Worm (Caenorhabditis elegans) whole organism, early embryonic: Measurements from ENCODE around the gene rpia-1.

Experiments
- B0310.2 ChIP-seq: sonication (generic microtip); optimal IDR thresholded peaks from 2 replicates; lab custom pipeline; 2016; ENCODE audit warnings: mild to moderate bottlenecking, missing genetic modification characterization, missing compliant biosample characterization
- aly-1 ChIP-seq: sonication (generic microtip); optimal IDR thresholded peaks from 2 replicates; lab custom pipeline; 2016; ENCODE audit warnings: missing genetic modification characterization, missing compliant biosample characterization
- ama-1 ChIP-seq: fragments of 150-350 bp; optimal IDR thresholded peaks from 2 replicates; lab custom pipeline; 2014
- ets-7 ChIP-seq: sonication (generic microtip); optimal IDR thresholded peaks from 2 replicates; lab custom pipeline; 2016; ENCODE audit warnings: missing genotype, missing genetic modification characterization, missing compliant biosample characterization
- flt-1 ChIP-seq: fragments of 200-800 bp; sonication (Bioruptor generic); IDR thresholded peaks from 2 replicates; pipeline ENCODE4 v1.3.6; 2022; ENCODE audit warnings: missing genetic modification characterization, missing compliant biosample characterization
- hmbx-1 ChIP-seq: sonication (generic microtip); optimal IDR thresholded peaks from 2 replicates; lab custom pipeline; 2016; ENCODE audit warnings: mild to moderate bottlenecking, missing genetic modification characterization, missing compliant biosample characterization
- hnd-1 ChIP-seq: sonication (generic microtip); optimal IDR thresholded peaks from 2 replicates; lab custom pipeline; 2016; ENCODE audit warnings: missing genetic modification characterization, missing compliant biosample characterization
- pes-1 ChIP-seq: fragments of 200-800 bp; sonication (Bioruptor generic); IDR thresholded peaks from 2 replicates; pipeline ENCODE4 v1.3.6; 2022; ENCODE audit warnings: missing genetic modification reagents, missing genetic modification characterization, missing compliant biosample characterization
- scrt-1 ChIP-seq: fragments of 200-800 bp; sonication (Bioruptor generic); IDR thresholded peaks from 2 replicates; pipeline ENCODE4 v1.3.6; 2022; ENCODE audit warnings: missing genetic modification characterization, missing compliant biosample characterization
- sea-1 ChIP-seq: fragments of 200-800 bp; sonication (Bioruptor generic); conservative IDR thresholded peaks from 2 replicates; pipeline ENCODE4 v1.3.6; 2022; ENCODE audit warnings: missing genetic modification characterization, missing compliant biosample characterization
- tra-4 ChIP-seq: sonication (generic microtip); optimal IDR thresholded peaks from 2 replicates; lab custom pipeline; 2017; ENCODE audit warnings: missing genetic modification characterization, missing compliant biosample characterization

ce11 chrIII:7148191-7148590 lies 25.3 kb downstream of the rpia-1 start:
- TF ChIP-seq ama-1 (lab: Kevin White, UChicago) = no peak
- no peak for TF ChIP-seq aly-1 (tag; lab: Kevin White, UChicago)
- no peak for TF ChIP-seq ets-7
- no peak for TF ChIP-seq hmbx-1 (tag; lab: Kevin White, UChicago)
- TF ChIP-seq B0310.2 = no peak
- TF ChIP-seq hnd-1 (tag; lab: Kevin White, UChicago) = no peak
- TF ChIP-seq flt-1 (GFP tag; lab: Robert Waterston, UW) = no peak
- TF ChIP-seq sea-1 = no peak
- no peak for TF ChIP-seq scrt-1 (GFP tag; lab: Robert Waterston, UW)
- TF ChIP-seq pes-1 (GFP tag; lab: Robert Waterston, UW) = no peak
- TF ChIP-seq tra-4 = no peak
